Worm (Caenorhabditis elegans) whole organism, young adult: ENCODE results near the gene EEED8.14.

Experiments used
- C06A6.2 ChIP-seq: fragments of 200-800 bp; sonication (Bioruptor generic); conservative IDR thresholded peaks from 2 replicates; pipeline ENCODE4 v1.3.6; 2022; ENCODE audit warnings: missing genetic modification characterization, missing compliant biosample characterization
- ama-1 ChIP-seq, 3 experiments: fragments of 150-350 bp in 1 of 3; sonication (generic microtip) in 2 of 3; optimal IDR thresholded peaks; 2 replicates each; lab custom pipeline; 2014 to 2018; ENCODE audit warnings: missing biosample characterization in 2 of 3, missing genetic modification characterization in 2 of 3, missing genetic modification reagents in 2 of 3
- aptf-2 ChIP-seq: fragments of 200-800 bp; sonication (Bioruptor generic); conservative IDR thresholded peaks from 2 replicates; pipeline ENCODE4 v1.3.6; 2022; ENCODE audit warnings: missing genetic modification reagents, missing genetic modification characterization, missing compliant biosample characterization
- bed-2 ChIP-seq: fragments of 200-800 bp; sonication (Bioruptor generic); IDR thresholded peaks from 2 replicates; pipeline ENCODE4 v1.3.6; 2022; ENCODE audit warnings: missing genetic modification reagents, missing genetic modification characterization, missing compliant biosample characterization
- cebp-1 ChIP-seq, 2 experiments: fragments of 200-800 bp in 1 of 2; sonication (Bioruptor generic) in 1 of 2; sonication (generic microtip) in 1 of 2; IDR thresholded peaks in 1 of 2; optimal IDR thresholded peaks in 1 of 2; 2 replicates each; pipeline versions ENCODE4 v1.3.6 to Lab custom; 2017 to 2022; ENCODE audit warnings: missing compliant biosample characterization in 2 of 2, missing genetic modification characterization in 2 of 2, mild to moderate bottlenecking in 1 of 2, missing genetic modification reagents in 1 of 2, moderate library complexity in 1 of 2
- efl-1 ChIP-seq: fragments of 150-350 bp; optimal IDR thresholded peaks from 2 replicates; lab custom pipeline; 2014; ENCODE audit warnings: missing biosample characterization, missing genetic modification reagents, missing genetic modification characterization
- pha-4 ChIP-seq: fragments of 150-350 bp; sonication (generic microtip); optimal IDR thresholded peaks from 2 replicates; lab custom pipeline; 2014; ENCODE audit warnings: missing biosample characterization, missing genetic modification reagents, missing genetic modification characterization
- ztf-18 ChIP-seq: sonication (generic microtip); optimal IDR thresholded peaks from 2 replicates; lab custom pipeline; 2016; ENCODE audit warnings: missing genotype, mild to moderate bottlenecking, missing genetic modification characterization, missing compliant biosample characterization

DNA sequence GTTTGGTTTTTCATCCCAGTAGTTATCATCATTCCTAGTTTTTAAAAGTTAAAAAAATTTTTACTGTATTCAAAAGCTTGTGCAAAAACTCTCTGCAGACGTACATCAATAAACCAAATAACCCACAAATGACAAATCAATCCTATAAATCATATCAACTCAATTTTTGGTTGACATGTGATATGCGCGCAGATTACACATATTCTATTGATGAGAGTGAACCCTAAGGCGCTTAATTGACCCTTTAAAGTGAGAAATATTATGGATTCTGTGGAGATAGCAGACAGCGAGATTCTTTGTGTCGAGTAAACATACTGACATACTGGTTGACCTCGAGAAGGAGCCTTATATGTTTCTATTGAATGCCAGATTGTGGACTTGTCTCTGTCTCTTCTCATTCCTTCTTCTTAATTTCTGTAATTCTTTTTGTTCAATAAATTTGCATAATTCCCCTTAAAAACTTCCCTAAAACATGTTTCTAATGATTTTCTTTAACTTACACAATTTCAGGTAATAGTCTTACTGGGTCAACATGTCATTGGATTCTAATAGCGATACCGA is 2.4 kb upstream of the EEED8.14 start, which contains the start of gene EEED8.2:
- no peak for TF ChIP-seq ama-1 (optimal IDR thresholded peaks at IDR 0.05; lab: Kevin White, UChicago)
- no peak for TF ChIP-seq ama-1 (GFP tag; optimal IDR thresholded peaks at IDR 0.05; lab: Kevin White, UChicago)
- TF ChIP-seq aptf-2 (GFP tag; lab: Robert Waterston, UW): no peak
- TF ChIP-seq efl-1 (GFP tag; lab: Kevin White, UChicago): no peak
- no peak for TF ChIP-seq bed-2 (GFP tag; lab: Robert Waterston, UW)
- TF ChIP-seq cebp-1 (GFP tag; IDR thresholded peaks at IDR 0.05; lab: Robert Waterston, UW): no peak
- no peak for TF ChIP-seq cebp-1 (tag; optimal IDR thresholded peaks at IDR 0.05; lab: Kevin White, UChicago)
- TF ChIP-seq C06A6.2: no peak
- no peak for TF ChIP-seq pha-4
- no peak for TF ChIP-seq ztf-18 (tag; lab: Kevin White, UChicago)
